Worm (Caenorhabditis elegans) whole organism, early embryonic: ENCODE results near the gene C17G1.5.

ENCODE experiments used
- B0310.2 ChIP-seq: sonication (generic microtip); optimal IDR thresholded peaks from 2 replicates; lab custom pipeline; 2016; ENCODE audit warnings: mild to moderate bottlenecking, missing genetic modification characterization, missing compliant biosample characterization
- F13C5.2 ChIP-seq: sonication (generic microtip); optimal IDR thresholded peaks from 2 replicates; lab custom pipeline; 2017; ENCODE audit warnings: mild to moderate bottlenecking, missing genetic modification characterization, inconsistent platforms, missing compliant biosample characterization
- aly-1 ChIP-seq: sonication (generic microtip); optimal IDR thresholded peaks from 2 replicates; lab custom pipeline; 2016; ENCODE audit warnings: missing genetic modification characterization, missing compliant biosample characterization
- ama-1 ChIP-seq: fragments of 150-350 bp; optimal IDR thresholded peaks from 2 replicates; lab custom pipeline; 2014
- ceh-13 ChIP-seq: fragments of 200-800 bp; sonication (Bioruptor generic); optimal IDR thresholded peaks from 2 replicates; lab custom pipeline; 2018; ENCODE audit warnings: mild to moderate bottlenecking, missing genetic modification characterization, missing compliant biosample characterization
- ceh-36 ChIP-seq: sonication (generic microtip); optimal IDR thresholded peaks from 2 replicates; lab custom pipeline; 2016; ENCODE audit warnings: missing genetic modification characterization, inconsistent platforms, missing compliant biosample characterization
- ets-7 ChIP-seq: sonication (generic microtip); optimal IDR thresholded peaks from 2 replicates; lab custom pipeline; 2016; ENCODE audit warnings: missing genotype, missing genetic modification characterization, missing compliant biosample characterization
- flt-1 ChIP-seq: fragments of 200-800 bp; sonication (Bioruptor generic); IDR thresholded peaks from 2 replicates; pipeline ENCODE4 v1.3.6; 2022; ENCODE audit warnings: missing genetic modification characterization, missing compliant biosample characterization
- hmbx-1 ChIP-seq: sonication (generic microtip); optimal IDR thresholded peaks from 2 replicates; lab custom pipeline; 2016; ENCODE audit warnings: mild to moderate bottlenecking, missing genetic modification characterization, missing compliant biosample characterization
- hmg-4 ChIP-seq: fragments of 200-800 bp; sonication (Bioruptor generic); optimal IDR thresholded peaks from 2 replicates; lab custom pipeline; 2018; ENCODE audit warnings: mild to moderate bottlenecking, missing genetic modification characterization, missing compliant biosample characterization
- hnd-1 ChIP-seq: sonication (generic microtip); optimal IDR thresholded peaks from 2 replicates; lab custom pipeline; 2016; ENCODE audit warnings: missing genetic modification characterization, missing compliant biosample characterization
- pes-1 ChIP-seq: fragments of 200-800 bp; sonication (Bioruptor generic); IDR thresholded peaks from 2 replicates; pipeline ENCODE4 v1.3.6; 2022; ENCODE audit warnings: missing genetic modification reagents, missing genetic modification characterization, missing compliant biosample characterization
- scrt-1 ChIP-seq: fragments of 200-800 bp; sonication (Bioruptor generic); IDR thresholded peaks from 2 replicates; pipeline ENCODE4 v1.3.6; 2022; ENCODE audit warnings: missing genetic modification characterization, missing compliant biosample characterization
- sea-1 ChIP-seq: fragments of 200-800 bp; sonication (Bioruptor generic); conservative IDR thresholded peaks from 2 replicates; pipeline ENCODE4 v1.3.6; 2022; ENCODE audit warnings: missing genetic modification characterization, missing compliant biosample characterization
- tbx-11 ChIP-seq: fragments of 200-800 bp; sonication (Bioruptor generic); IDR thresholded peaks from 2 replicates; pipeline ENCODE4 v1.3.6; 2022; ENCODE audit warnings: missing genetic modification characterization, missing compliant biosample characterization
- tbx-37 ChIP-seq: fragments of 200-800 bp; sonication (Bioruptor generic); conservative IDR thresholded peaks from 2 replicates; pipeline ENCODE4 v1.3.6; 2022; ENCODE audit warnings: missing genetic modification reagents, missing genetic modification characterization, missing compliant biosample characterization
- tra-4 ChIP-seq: sonication (generic microtip); optimal IDR thresholded peaks from 2 replicates; lab custom pipeline; 2017; ENCODE audit warnings: missing genetic modification characterization, missing compliant biosample characterization

The C17G1.5 gene

DNA sequence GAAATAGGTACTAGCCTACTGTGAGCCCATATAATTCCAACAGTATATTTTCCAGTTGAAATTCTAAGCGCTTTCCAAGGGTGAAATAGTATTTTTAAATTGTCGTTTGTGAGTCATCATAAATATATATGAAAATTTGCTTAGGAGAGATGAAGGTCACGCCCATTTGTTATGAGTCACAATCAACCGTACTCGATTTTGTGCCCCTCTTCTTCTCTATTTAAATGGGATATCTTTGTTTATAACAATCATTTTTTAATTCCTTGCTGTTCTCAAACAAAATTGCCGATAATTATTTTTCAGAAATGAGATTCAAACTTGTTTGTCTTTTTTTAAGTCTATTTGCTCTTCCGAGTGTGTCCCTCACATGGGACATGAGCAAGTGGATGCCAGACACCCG is 19.6 kb upstream of the C17G1.5 start, which contains the start of gene folr-1:
TSS of gene folr-1 (plus strand) at position 301 of the 400 bp plus-strand sequence.
- TF ChIP-seq sea-1 (GFP tag; lab: Robert Waterston, UW) (no peak), F13C5.2 (tag; lab: Kevin White, UChicago) (no peak), hmbx-1 (tag; lab: Kevin White, UChicago) (no peak), B0310.2 (no peak), pes-1 (GFP tag; lab: Robert Waterston, UW) (no peak), tbx-11 (no peak), ets-7 (tag; lab: Kevin White, UChicago) (no peak), aly-1 (tag; lab: Kevin White, UChicago) (no peak), ceh-13 (GFP tag; lab: Kevin White, UChicago) (no peak), tra-4 (tag; lab: Kevin White, UChicago) (no peak), hmg-4 (no peak), tbx-37 (no peak), hnd-1 (tag; lab: Kevin White, UChicago) (no peak), ama-1 (lab: Kevin White, UChicago) (no peak), flt-1 (GFP tag; lab: Robert Waterston, UW) (no peak)

DNA sequence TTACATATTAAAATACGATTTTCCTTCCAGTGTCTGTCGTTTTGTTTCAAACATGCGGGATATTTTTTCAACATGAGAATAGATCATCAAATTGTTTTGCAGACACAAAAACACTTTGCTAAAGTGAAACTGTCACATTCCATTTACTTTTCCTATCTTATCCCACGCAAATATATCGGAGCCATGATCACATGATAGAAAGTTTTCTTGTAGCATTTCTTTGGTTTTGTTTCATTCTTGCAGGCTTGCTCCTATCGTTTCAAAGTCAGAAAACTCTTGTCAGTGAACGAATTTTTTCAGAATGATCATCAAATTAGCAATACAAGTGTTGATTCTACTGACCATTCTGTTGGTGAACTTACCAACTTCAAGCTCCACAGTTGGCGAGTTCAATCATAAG is 17.3 kb upstream of the C17G1.5 start, which contains the start of gene C17G1.2:
TSS of gene C17G1.2 (plus strand) at position 301 of the 400 bp plus-strand sequence.
- TF ChIP-seq ama-1 (lab: Kevin White, UChicago) (no peak), tbx-37 (no peak), ets-7 (tag; lab: Kevin White, UChicago) (no peak), ceh-13 (GFP tag; lab: Kevin White, UChicago) (no peak), ceh-36 (tag; lab: Kevin White, UChicago) (no peak), aly-1 (tag; lab: Kevin White, UChicago) (no peak), hmg-4 (no peak), hmbx-1 (tag; lab: Kevin White, UChicago) (no peak), flt-1 (GFP tag; lab: Robert Waterston, UW) (no peak), scrt-1 (GFP tag; lab: Robert Waterston, UW) (no peak), hnd-1 (tag; lab: Kevin White, UChicago) (no peak), F13C5.2 (tag; lab: Kevin White, UChicago) (no peak), pes-1 (GFP tag; lab: Robert Waterston, UW) (no peak), tra-4 (tag; lab: Kevin White, UChicago) (no peak), sea-1 (GFP tag; lab: Robert Waterston, UW) (no peak), B0310.2 (no peak), tbx-11 (no peak)

DNA sequence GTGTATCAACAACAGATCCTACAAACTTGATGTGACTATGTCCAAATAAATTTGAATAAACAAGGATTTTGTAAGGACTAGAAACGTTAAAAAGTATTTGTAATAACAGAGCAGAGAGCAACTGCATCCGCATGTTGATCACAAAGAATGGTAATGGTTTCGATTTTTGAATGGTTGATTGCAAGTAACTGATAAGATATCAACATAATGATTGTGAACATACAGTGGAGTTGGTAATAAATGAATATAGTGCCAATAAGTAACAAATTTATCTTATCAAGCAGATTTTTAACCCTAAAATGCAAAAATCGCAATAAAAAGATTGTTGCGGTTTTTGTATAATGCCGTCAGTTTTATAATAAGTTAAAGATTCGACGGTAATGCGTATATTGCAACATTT is 13.6 kb upstream of the C17G1.5 start, which contains the start of gene ugt-23:
TSS of gene ugt-23 (minus strand) at position 212 of the 400 bp plus-strand sequence.
- TF ChIP-seq tbx-37: no peak
- no peak for TF ChIP-seq hmg-4
- no peak for TF ChIP-seq B0310.2
- no peak for TF ChIP-seq ama-1 (lab: Kevin White, UChicago)
- TF ChIP-seq scrt-1 (GFP tag; lab: Robert Waterston, UW): no peak
- no peak for TF ChIP-seq tbx-11
- TF ChIP-seq F13C5.2 (tag; lab: Kevin White, UChicago): no peak
- no peak for TF ChIP-seq flt-1 (GFP tag; lab: Robert Waterston, UW)
- no peak for TF ChIP-seq aly-1 (tag; lab: Kevin White, UChicago)
- no peak for TF ChIP-seq ceh-13 (GFP tag; lab: Kevin White, UChicago)
- no peak for TF ChIP-seq sea-1 (GFP tag; lab: Robert Waterston, UW)
- TF ChIP-seq tra-4 (tag; lab: Kevin White, UChicago): no peak
- no peak for TF ChIP-seq ceh-36 (tag; lab: Kevin White, UChicago)
- TF ChIP-seq pes-1 (GFP tag; lab: Robert Waterston, UW): no peak

- TF ChIP-seq scrt-1 (GFP tag; lab: Robert Waterston, UW) (no peak), sea-1 (GFP tag; lab: Robert Waterston, UW) (no peak), ama-1 (lab: Kevin White, UChicago) (no peak), B0310.2 (no peak), aly-1 (tag; lab: Kevin White, UChicago) (no peak), ceh-36 (tag; lab: Kevin White, UChicago) (no peak), tbx-37 (no peak), F13C5.2 (tag; lab: Kevin White, UChicago) (no peak), ceh-13 (GFP tag; lab: Kevin White, UChicago) (no peak), tbx-11 (no peak), pes-1 (GFP tag; lab: Robert Waterston, UW) (no peak), hmbx-1 (tag; lab: Kevin White, UChicago) (no peak), tra-4 (tag; lab: Kevin White, UChicago) (no peak), flt-1 (GFP tag; lab: Robert Waterston, UW) (no peak), hnd-1 (tag; lab: Kevin White, UChicago) (no peak), ets-7 (tag; lab: Kevin White, UChicago) (no peak), hmg-4 (no peak)
Measured at ce11 chrX:9927993-9928392, 10.6 kb upstream of the C17G1.5 start.

- no peak for TF ChIP-seq aly-1 (tag; lab: Kevin White, UChicago)
- 0 out of 2 replicates have a peak, but pooled peaks have one; percentile 16 for TF ChIP-seq tbx-11
- peak; percentile 61 for TF ChIP-seq hmg-4
- TF ChIP-seq tra-4 (tag; lab: Kevin White, UChicago): no peak
- TF ChIP-seq ceh-13 (GFP tag; lab: Kevin White, UChicago): no peak
- TF ChIP-seq F13C5.2 (tag; lab: Kevin White, UChicago): no peak
- TF ChIP-seq hmbx-1 (tag; lab: Kevin White, UChicago): no peak
- TF ChIP-seq hnd-1 (tag; lab: Kevin White, UChicago): no peak
- TF ChIP-seq B0310.2: no peak
- TF ChIP-seq pes-1 (GFP tag; lab: Robert Waterston, UW): no peak
- no peak for TF ChIP-seq tbx-37
- TF ChIP-seq scrt-1 (GFP tag; lab: Robert Waterston, UW): no peak
- no peak for TF ChIP-seq ets-7 (tag; lab: Kevin White, UChicago)
- no peak for TF ChIP-seq ama-1 (lab: Kevin White, UChicago)
- no peak for TF ChIP-seq flt-1 (GFP tag; lab: Robert Waterston, UW)
- 0 out of 2 replicates have a peak, but pooled peaks have one; percentile 27 for TF ChIP-seq sea-1 (GFP tag; lab: Robert Waterston, UW)
- no peak for TF ChIP-seq ceh-36 (tag; lab: Kevin White, UChicago)
Measured at ce11 chrX:9931362-9931761, 7.2 kb upstream of the C17G1.5 start, which contains the start of gene nra-3. Gene nra-3, minus strand, starts transcription at chrX:9931462.

DNA sequence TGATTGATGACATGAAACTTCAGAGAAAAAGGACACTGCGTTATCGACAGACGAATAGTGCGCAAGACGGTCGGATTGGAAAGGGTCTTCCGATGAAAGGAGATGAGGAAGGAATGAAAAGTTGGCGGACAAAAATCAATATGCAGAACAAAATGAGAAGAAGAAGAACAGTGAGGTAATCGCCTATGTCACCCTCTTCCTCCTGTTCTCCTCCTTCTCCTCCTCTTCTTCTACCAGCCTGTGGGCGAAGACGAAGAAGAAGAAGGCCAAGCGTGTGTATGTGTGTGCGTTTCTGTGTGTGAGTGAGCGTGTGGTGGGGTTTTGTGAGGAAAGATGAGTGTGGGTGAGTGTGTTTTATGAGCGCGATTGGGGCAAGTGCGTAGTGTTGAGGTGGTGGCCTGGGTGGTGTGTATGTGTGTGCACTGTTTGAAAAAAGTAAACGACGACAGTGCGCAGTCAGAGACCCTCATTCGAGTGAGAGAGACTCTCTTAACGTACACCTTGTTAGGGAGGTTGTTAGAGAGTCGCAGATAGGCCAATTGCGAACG is 6.3 kb upstream of the C17G1.5 start, which contains the start of gene tsp-21:
TSS of gene tsp-21 (plus strand) at position 146 of the 548 bp plus-strand sequence.
- TF ChIP-seq hnd-1 (tag; lab: Kevin White, UChicago) (no peak), flt-1 (GFP tag; lab: Robert Waterston, UW) (peak; percentile 5; the same call in 1 of the 2 replicates), aly-1 (tag; lab: Kevin White, UChicago) (peak; percentile 66), ceh-13 (GFP tag; lab: Kevin White, UChicago) (peak; percentile 5), ceh-36 (tag; lab: Kevin White, UChicago) (peak; percentile 45), hmbx-1 (tag; lab: Kevin White, UChicago) (no peak), tbx-37 (peak; percentile 33; the same call in 1 of the 2 replicates), sea-1 (GFP tag; lab: Robert Waterston, UW) (peak; percentile 19; the same call in 1 of the 2 replicates), scrt-1 (GFP tag; lab: Robert Waterston, UW) (peak; percentile 68; the same call in 1 of the 2 replicates), B0310.2 (peak; percentile 59), ets-7 (tag; lab: Kevin White, UChicago) (peak; percentile 52), hmg-4 (peak; percentile 97), pes-1 (GFP tag; lab: Robert Waterston, UW) (no peak), tra-4 (tag; lab: Kevin White, UChicago) (no peak), ama-1 (lab: Kevin White, UChicago) (no peak), F13C5.2 (tag; lab: Kevin White, UChicago) (peak; percentile 86), tbx-11 (no peak)
